Fruit fly (Drosophila melanogaster) Kc167 (cell line): ENCODE data around the gene cl.

Experiments
- Sin3A ChIP-seq: fragments of >200 bp; optimal IDR thresholded peaks from 2 replicates; lab custom pipeline; 2018; ENCODE audit warnings: missing external identifiers
- h ChIP-seq: fragments of >200 bp; optimal IDR thresholded peaks from 3 replicates; lab custom pipeline; 2018; ENCODE audit warnings: missing external identifiers
- insv ChIP-seq: fragments of >200 bp; optimal IDR thresholded peaks from 3 replicates; lab custom pipeline; 2018; ENCODE audit warnings: missing external identifiers
- psq ChIP-seq: fragments of >200 bp; optimal IDR thresholded peaks from 2 replicates; lab custom pipeline; 2017; ENCODE audit warnings: missing external identifiers
- ttk ChIP-seq: sonication (Bioruptor generic); optimal IDR thresholded peaks from 2 replicates; lab custom pipeline; 2017; ENCODE audit warnings: missing external identifiers

DNA sequence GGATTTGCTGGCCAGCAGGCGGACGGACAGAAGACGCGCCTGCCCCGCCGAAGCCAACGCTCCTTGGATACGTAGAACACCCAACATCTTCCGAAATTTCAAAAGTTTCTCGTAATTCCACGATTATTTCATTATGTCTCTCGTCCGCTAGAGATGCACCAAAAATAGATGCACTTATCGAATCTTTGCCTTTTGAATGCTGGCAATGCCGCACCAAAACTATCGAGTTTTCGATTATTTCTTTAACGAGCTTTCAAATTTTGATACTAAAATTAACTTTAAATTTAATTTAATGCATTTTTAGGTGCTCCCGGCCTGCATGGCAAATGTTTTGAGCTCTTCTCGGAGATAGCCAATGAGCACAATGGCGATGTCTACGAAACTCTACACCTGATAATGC lies 12.1 kb downstream of the cl start, which contains the start of gene Coq6:
- TF ChIP-seq h (lab: Kevin White, UChicago) = no peak
- no peak for TF ChIP-seq insv (lab: Kevin White, UChicago)
- no peak for TF ChIP-seq psq
- no peak for TF ChIP-seq ttk
- no peak for TF ChIP-seq Sin3A (lab: Kevin White, UChicago)
